Worm (Caenorhabditis elegans): ENCODE data around the gene oig-2.

- TF ChIP-seq aha-1 (tag) (no peak), attf-4 (tag; optimal IDR thresholded peaks at IDR 0.05) (no peak), lin-15B (tag; optimal IDR thresholded peaks at IDR 0.05) (no peak), mdt-29 (GFP tag; IDR thresholded peaks at IDR 0.05) (no peak), ama-1 (optimal IDR thresholded peaks at IDR 0.05) (no peak), fos-1 (tag; optimal IDR thresholded peaks at IDR 0.05) (no peak), unc-62 (GFP tag; optimal IDR thresholded peaks at IDR 0.05 in 1 of 2) (peak in 1 of 2 experiments; percentile 29), unc-62 (tag; optimal IDR thresholded peaks at IDR 0.05) (no peak), daf-8 (GFP tag; IDR thresholded peaks at IDR 0.05) (no peak), tag-97 (GFP tag; IDR thresholded peaks at IDR 0.05) (no peak), egl-27 (tag; optimal IDR thresholded peaks at IDR 0.05) (no peak), lin-39 (tag; optimal IDR thresholded peaks at IDR 0.05) (no peak), nhr-77 (tag; optimal IDR thresholded peaks at IDR 0.05) (no peak)
These were observed 4.7 kb upstream of the oig-2 start for ce11 chrII:13012684-13013083.

Measured in whole organism, L4 larva.